Fruit fly (Drosophila melanogaster): ENCODE results near the gene CG43390.
A peak's percentile ranks its signal among the peaks of the same experiment; 100 is the strongest.

CG43390 gene

dm6 chr3L:11552996-11553671 lies 26.6 kb downstream of the CG43390 start (continued):
- peak; percentile 6 for TF ChIP-seq fd64A (GFP tag; optimal IDR thresholded peaks at IDR 0.05)
- peak; percentile 40; the same call in 1 of the 2 replicates for TF ChIP-seq sob (GFP tag; IDR thresholded peaks at IDR 0.05)
- TF ChIP-seq inv (GFP tag; IDR thresholded peaks at IDR 0.05; ENCODE audit: partially characterized antibody), result peak; percentile 23; the same call in 1 of the 2 replicates
- TF ChIP-seq CoRest (tag; optimal IDR thresholded peaks at IDR 0.05), result no peak
- TF ChIP-seq ems (GFP tag; optimal IDR thresholded peaks at IDR 0.05), result no peak
- no peak for TF ChIP-seq CG5245 (GFP tag; optimal IDR thresholded peaks at IDR 0.05)
- TF ChIP-seq Gug (GFP tag; IDR thresholded peaks at IDR 0.05), result no peak
- TF ChIP-seq CG31224 (GFP tag; IDR thresholded peaks at IDR 0.05), result no peak
- no peak for TF ChIP-seq phol (tag; optimal IDR thresholded peaks at IDR 0.05)
- TF ChIP-seq Oaz (GFP tag; IDR thresholded peaks at IDR 0.05), result no peak
- no peak for TF ChIP-seq Ets97D (GFP tag; optimal IDR thresholded peaks at IDR 0.05)
- TF ChIP-seq CG8388 (GFP tag; optimal IDR thresholded peaks at IDR 0.05), result no peak
- TF ChIP-seq CG14014 (GFP tag; IDR thresholded peaks at IDR 0.05), result peak; percentile 6; the same call in 1 of the 2 replicates
- TF ChIP-seq Optix (GFP tag; IDR thresholded peaks at IDR 0.05), result 0 out of 3 replicates have a peak, but pooled peaks have one; percentile 6
- TF ChIP-seq CG1792 (GFP tag; optimal IDR thresholded peaks at IDR 0.05), result no peak
- peak; percentile 100 for TF ChIP-seq CG11504 (tag; optimal IDR thresholded peaks at IDR 0.05)
- no peak for TF ChIP-seq CG18619 (GFP tag; optimal IDR thresholded peaks at IDR 0.05)
- no peak for TF ChIP-seq NK7.1 (GFP tag; optimal IDR thresholded peaks at IDR 0.05)
- peak; percentile 44 for TF ChIP-seq CG17359 (tag; optimal IDR thresholded peaks at IDR 0.05)
- peak; percentile 29; the same call in 1 of the 2 replicates for TF ChIP-seq slbo (GFP tag; IDR thresholded peaks at IDR 0.05)
- TF ChIP-seq CG13894 (tag; optimal IDR thresholded peaks at IDR 0.05), result peak; percentile 69
- no peak; the same call in 1 of the 2 replicates for TF ChIP-seq amos (GFP tag; IDR thresholded peaks at IDR 0.05; ENCODE audit: partially characterized antibody)
- TF ChIP-seq Eip74EF (GFP tag; optimal IDR thresholded peaks at IDR 0.05), result peak in 1 of 2 experiments; percentile 67
- TF ChIP-seq CG2712 (tag; optimal IDR thresholded peaks at IDR 0.05), result peak; percentile 34
- 0 out of 2 replicates have a peak, but pooled peaks have one; percentile 34 for TF ChIP-seq CG6689 (GFP tag; IDR thresholded peaks at IDR 0.05)
- no peak for TF ChIP-seq cad (GFP tag; optimal IDR thresholded peaks at IDR 0.05)
- no peak for TF ChIP-seq CG7372 (GFP tag; IDR thresholded peaks at IDR 0.05)
- no peak for TF ChIP-seq Gsc (GFP tag; IDR thresholded peaks at IDR 0.05)
- TF ChIP-seq da (GFP tag; optimal IDR thresholded peaks at IDR 0.05), result no peak
- no peak for TF ChIP-seq CG7987 (GFP tag; optimal IDR thresholded peaks at IDR 0.05)
- no peak for TF ChIP-seq Bteb2 (GFP tag; optimal IDR thresholded peaks at IDR 0.05)
- TF ChIP-seq lov (optimal IDR thresholded peaks at IDR 0.05), result no peak
- TF ChIP-seq lov (GFP tag; IDR thresholded peaks at IDR 0.05), result peak; percentile 68; the same call in 1 of the 3 replicates
- TF ChIP-seq CG17385 (GFP tag; optimal IDR thresholded peaks at IDR 0.05), result peak; percentile 26
- TF ChIP-seq CG2129 (GFP tag; IDR thresholded peaks at IDR 0.05; ENCODE audit: partially characterized antibody), result peak; percentile 16; the same call in 1 of the 2 replicates
- TF ChIP-seq CG10209 (GFP tag; optimal IDR thresholded peaks at IDR 0.05), result no peak
- no peak for TF ChIP-seq HLH54F (GFP tag; optimal IDR thresholded peaks at IDR 0.05)
- no peak for TF ChIP-seq Fer3 (tag; optimal IDR thresholded peaks at IDR 0.05)
- no peak for TF ChIP-seq PHDP (tag; optimal IDR thresholded peaks at IDR 0.05)
- peak; percentile 69 for TF ChIP-seq nerfin-1 (tag; optimal IDR thresholded peaks at IDR 0.05)
- TF ChIP-seq oc (tag; optimal IDR thresholded peaks at IDR 0.05), result peak; percentile 39
- peak; percentile 62 for TF ChIP-seq unc-4 (GFP tag; IDR thresholded peaks at IDR 0.05; ENCODE audit: partially characterized antibody)
- peak; percentile 36 for TF ChIP-seq CG18262 (tag; optimal IDR thresholded peaks at IDR 0.05)
- TF ChIP-seq CG6765 (GFP tag; optimal IDR thresholded peaks at IDR 0.05), result peak; percentile 48
- TF ChIP-seq HLH4C (GFP tag; IDR thresholded peaks at IDR 0.05; ENCODE audit: partially characterized antibody), result no peak; the same call in 2 of the 3 replicates
- TF ChIP-seq CG9727 (GFP tag; optimal IDR thresholded peaks at IDR 0.05), result peak; percentile 50
- no peak for TF ChIP-seq Meics (GFP tag; optimal IDR thresholded peaks at IDR 0.05)
- TF ChIP-seq crp (GFP tag; optimal IDR thresholded peaks at IDR 0.05), result peak; percentile 79 to 97
